Worm (Caenorhabditis elegans): ENCODE results near the gene unc-68.

DNA sequence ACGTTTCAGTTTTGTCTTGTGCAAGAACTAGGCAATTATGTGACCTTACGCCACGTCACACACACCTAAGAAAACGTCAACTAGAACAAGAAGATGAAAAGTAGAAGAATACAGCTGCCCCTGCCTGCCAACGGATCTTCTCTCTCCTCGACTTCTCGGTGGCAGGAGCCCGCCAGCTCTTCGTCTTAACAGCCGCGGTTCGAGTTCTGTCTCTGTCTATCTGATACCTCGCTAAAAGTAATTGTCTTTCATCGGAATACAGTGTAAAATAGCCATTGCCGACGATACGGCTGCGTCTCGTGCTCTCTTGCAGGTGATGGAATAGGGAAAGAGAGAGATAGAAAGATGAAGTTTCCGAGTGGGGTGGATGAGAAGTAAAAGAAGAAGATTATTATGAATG, 1.4 kb upstream of the unc-68 start:
- TF ChIP-seq T26A5.8 (tag; optimal IDR thresholded peaks at IDR 0.05) (no peak), ceh-58 (GFP tag; IDR thresholded peaks at IDR 0.05) (no peak)
